Worm (Caenorhabditis elegans) whole organism, L1 larva: ENCODE results near the gene K02E7.12.

Experiments used
- ama-1 ChIP-seq: fragments of 150-350 bp; optimal IDR thresholded peaks from 2 replicates; lab custom pipeline; 2014
- lir-3 ChIP-seq: sonication (generic microtip); optimal IDR thresholded peaks from 2 replicates; lab custom pipeline; 2016; ENCODE audit warnings: mild to moderate bottlenecking, missing genetic modification characterization, moderate library complexity, missing compliant biosample characterization; ENCODE audit not compliant: poor library complexity
- mep-1 ChIP-seq: fragments of 150-350 bp; optimal IDR thresholded peaks from 2 replicates; lab custom pipeline; 2014; ENCODE audit warnings: missing biosample characterization, missing genetic modification characterization
- nhr-76 ChIP-seq: sonication (generic microtip); optimal IDR thresholded peaks from 2 replicates; lab custom pipeline; 2017; ENCODE audit warnings: missing biosample characterization, missing genetic modification characterization
- nhr-84 ChIP-seq: sonication (generic microtip); optimal IDR thresholded peaks from 2 replicates; lab custom pipeline; 2017; ENCODE audit warnings: missing biosample characterization, missing genetic modification characterization
- skn-1 ChIP-seq: fragments of 150-350 bp; optimal IDR thresholded peaks from 2 replicates; lab custom pipeline; 2014; ENCODE audit warnings: missing biosample characterization, missing genetic modification characterization

ce11 chrII:1042227-1042626, 28.7 kb upstream of the K02E7.12 start, which contains the start of gene fbxb-41:
- TF ChIP-seq nhr-84 (no peak), mep-1 (no peak), skn-1 (tag; lab: Kevin White, UChicago) (no peak), nhr-76 (tag; lab: Kevin White, UChicago) (no peak), ama-1 (no peak), lir-3 (tag; lab: Kevin White, UChicago) (no peak)
